Worm (Caenorhabditis elegans): ENCODE measurements around the gene C06A1.6.

DNA sequence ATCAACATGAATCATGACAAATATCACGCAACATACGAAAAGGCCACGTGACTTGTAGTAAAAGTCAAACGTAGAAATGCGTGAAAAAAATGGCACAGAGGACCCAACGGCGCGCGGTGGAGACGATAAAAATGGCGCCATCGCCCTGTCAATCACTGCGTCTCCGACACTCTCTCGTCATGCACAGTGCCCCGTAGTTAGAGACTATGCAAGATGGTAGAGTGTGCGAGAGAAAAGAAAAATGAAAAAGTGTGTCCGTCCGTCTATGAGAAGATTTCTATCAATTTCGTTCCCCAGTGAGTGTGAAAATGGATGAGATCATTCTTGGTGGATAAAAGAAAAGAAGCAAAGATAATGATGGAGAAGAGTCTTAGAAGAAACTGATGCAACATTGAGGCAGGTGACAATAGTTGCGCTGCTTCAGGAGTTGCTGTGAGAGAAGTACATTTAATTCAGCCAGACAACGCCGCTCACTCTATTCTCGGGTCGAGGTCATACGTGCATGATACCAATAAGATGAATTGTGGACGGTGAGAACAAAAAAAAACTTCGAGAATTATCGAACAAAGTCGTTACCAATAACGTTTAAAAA, 8.9 kb downstream of the C06A1.6 start:
- TF ChIP-seq him-1 (tag; optimal IDR thresholded peaks at IDR 0.05) (no peak), dao-5 (tag; optimal IDR thresholded peaks at IDR 0.05) (no peak)
